Worm (Caenorhabditis elegans): Measurements from ENCODE around the gene arrd-1.

DNA sequence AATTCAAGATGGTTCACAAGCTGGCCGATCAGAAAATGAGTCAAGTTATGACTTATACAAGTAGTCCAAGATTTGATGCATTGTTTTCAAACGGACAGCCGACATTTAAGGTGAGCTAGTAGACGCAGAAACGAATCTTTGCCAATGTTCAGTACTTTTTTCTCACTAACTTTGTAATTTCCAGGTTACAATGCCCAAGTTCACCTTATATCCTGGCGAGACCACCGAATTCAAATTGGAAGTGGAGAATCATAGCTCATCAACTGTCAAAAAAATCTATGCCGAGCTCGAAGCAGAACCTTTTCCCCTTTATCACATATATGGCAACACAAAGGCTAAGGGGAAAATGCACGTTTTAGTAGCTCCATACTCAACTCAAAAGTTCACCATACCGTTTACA, 608 bp downstream of the arrd-1 start:
- no peak for TF ChIP-seq nhr-28 (tag; optimal IDR thresholded peaks at IDR 0.05)
- no peak for TF ChIP-seq unc-39 (tag; optimal IDR thresholded peaks at IDR 0.05)
- TF ChIP-seq flh-1 (GFP tag; optimal IDR thresholded peaks at IDR 0.05), result no peak
- no peak for TF ChIP-seq sem-2 (GFP tag; optimal IDR thresholded peaks at IDR 0.05)
- TF ChIP-seq unc-62 (GFP tag; optimal IDR thresholded peaks at IDR 0.05), result no peak
- no peak for TF ChIP-seq mab-5 (tag; optimal IDR thresholded peaks at IDR 0.05)
- no peak for TF ChIP-seq lin-32 (GFP tag; optimal IDR thresholded peaks at IDR 0.05)
- no peak for TF ChIP-seq ceh-83 (GFP tag; optimal IDR thresholded peaks at IDR 0.05)
- TF ChIP-seq lin-13 (tag; optimal IDR thresholded peaks at IDR 0.05), result no peak
- TF ChIP-seq nhr-76 (tag; optimal IDR thresholded peaks at IDR 0.05), result no peak
